Worm (Caenorhabditis elegans) whole organism, L2 larva: Measurements from ENCODE around the gene daf-31.
A peak's percentile ranks its signal among the peaks of the same experiment; 100 is the strongest.

ENCODE experiments used
- C34F6.9 ChIP-seq: fragments of 150-350 bp; optimal IDR thresholded peaks from 2 replicates; lab custom pipeline; 2014; ENCODE audit warnings: missing biosample characterization, missing genetic modification characterization
- Y55F3AM.14 ChIP-seq: fragments of 200-800 bp; sonication (Bioruptor generic); optimal IDR thresholded peaks from 2 replicates; lab custom pipeline; 2018; ENCODE audit warnings: mild to moderate bottlenecking, missing genetic modification characterization, missing compliant biosample characterization
- alr-1 ChIP-seq: fragments of 150-350 bp; optimal IDR thresholded peaks from 2 replicates; lab custom pipeline; 2014; ENCODE audit warnings: missing biosample characterization, missing genetic modification characterization
- aly-2 ChIP-seq: fragments of 150-350 bp; optimal IDR thresholded peaks from 2 replicates; lab custom pipeline; 2014; ENCODE audit warnings: missing biosample characterization, missing genetic modification characterization
- ama-1 ChIP-seq: fragments of 150-350 bp; optimal IDR thresholded peaks from 2 replicates; lab custom pipeline; 2018; ENCODE audit warnings: inconsistent platforms
- ceh-16 ChIP-seq: fragments of 150-350 bp; optimal IDR thresholded peaks from 2 replicates; lab custom pipeline; 2014; ENCODE audit warnings: missing biosample characterization, missing genetic modification characterization
- ceh-82 ChIP-seq: fragments of 150-350 bp; optimal IDR thresholded peaks from 2 replicates; lab custom pipeline; 2014; ENCODE audit warnings: missing biosample characterization, missing genetic modification characterization
- crh-2 ChIP-seq: sonication (generic microtip); optimal IDR thresholded peaks from 2 replicates; lab custom pipeline; 2017; ENCODE audit warnings: missing biosample characterization, missing genetic modification characterization
- egl-27 ChIP-seq: sonication (generic microtip); optimal IDR thresholded peaks from 3 replicates; lab custom pipeline; 2017; ENCODE audit warnings: missing biosample characterization, missing genetic modification reagents, missing genetic modification characterization
- elt-3 ChIP-seq: sonication (generic microtip); optimal IDR thresholded peaks from 2 replicates; lab custom pipeline; 2017; ENCODE audit warnings: missing biosample characterization, missing genetic modification characterization
- fos-1 ChIP-seq: fragments of 150-350 bp; optimal IDR thresholded peaks from 2 replicates; lab custom pipeline; 2014; ENCODE audit warnings: missing biosample characterization, missing genetic modification characterization
- gmeb-1 ChIP-seq: fragments of 150-350 bp; optimal IDR thresholded peaks from 2 replicates; lab custom pipeline; 2014; ENCODE audit warnings: missing biosample characterization, missing genetic modification characterization
- lin-13 ChIP-seq: fragments of 150-350 bp; optimal IDR thresholded peaks from 2 replicates; lab custom pipeline; 2014; ENCODE audit warnings: missing biosample characterization, missing genetic modification reagents, missing genetic modification characterization
- lsy-2 ChIP-seq, 2 experiments: fragments of 150-350 bp in 1 of 2; sonication (generic microtip) in 1 of 2; optimal IDR thresholded peaks; 2 replicates each; lab custom pipeline; 2014 to 2017; ENCODE audit warnings: missing biosample characterization in 2 of 2, missing genetic modification characterization in 2 of 2
- mab-5 ChIP-seq: fragments of 150-350 bp; optimal IDR thresholded peaks from 2 replicates; lab custom pipeline; 2014; ENCODE audit warnings: missing biosample characterization, missing genetic modification characterization
- nhr-10 ChIP-seq: sonication (generic microtip); optimal IDR thresholded peaks from 2 replicates; lab custom pipeline; 2017; ENCODE audit warnings: missing biosample characterization, missing genetic modification characterization
- nhr-129 ChIP-seq: fragments of 150-350 bp; optimal IDR thresholded peaks from 2 replicates; lab custom pipeline; 2014; ENCODE audit warnings: missing biosample characterization, missing genetic modification characterization
- nhr-21 ChIP-seq: fragments of 150-350 bp; optimal IDR thresholded peaks from 2 replicates; lab custom pipeline; 2014; ENCODE audit warnings: missing biosample characterization, missing genetic modification characterization
- nhr-23 ChIP-seq: fragments of 150-350 bp; optimal IDR thresholded peaks from 2 replicates; lab custom pipeline; 2014; ENCODE audit warnings: missing biosample characterization, missing genetic modification reagents, missing genetic modification characterization
- nhr-237 ChIP-seq: fragments of 150-350 bp; optimal IDR thresholded peaks from 2 replicates; lab custom pipeline; 2014; ENCODE audit warnings: missing biosample characterization, missing genetic modification characterization
- nhr-25 ChIP-seq: fragments of 150-350 bp; sonication (generic microtip); optimal IDR thresholded peaks from 3 replicates; lab custom pipeline; 2014; ENCODE audit warnings: missing biosample characterization, missing genetic modification characterization
- nhr-6 ChIP-seq: fragments of 150-350 bp; optimal IDR thresholded peaks from 2 replicates; lab custom pipeline; 2014; ENCODE audit warnings: missing biosample characterization, missing genetic modification characterization
- nhr-77 ChIP-seq: fragments of 150-350 bp; optimal IDR thresholded peaks from 2 replicates; lab custom pipeline; 2014; ENCODE audit warnings: missing biosample characterization, missing genetic modification characterization
- sem-4 ChIP-seq: fragments of 150-350 bp; optimal IDR thresholded peaks from 2 replicates; lab custom pipeline; 2014; ENCODE audit warnings: missing biosample characterization, missing genetic modification reagents, missing genetic modification characterization
- sma-3 ChIP-seq: sonication (generic microtip); optimal IDR thresholded peaks from 2 replicates; lab custom pipeline; 2016; ENCODE audit warnings: missing genetic modification reagents, missing genetic modification characterization, missing compliant biosample characterization
- sma-9 ChIP-seq, 2 experiments: fragments of 150-350 bp in 1 of 2; sonication (generic microtip) in 1 of 2; optimal IDR thresholded peaks; 2 replicates each; lab custom pipeline; 2014 to 2016; ENCODE audit warnings: missing genetic modification characterization in 2 of 2, mild to moderate bottlenecking in 1 of 2, missing biosample characterization in 1 of 2, missing compliant biosample characterization in 1 of 2, missing genetic modification reagents in 1 of 2, moderate library complexity in 1 of 2
- zag-1 ChIP-seq: fragments of 150-350 bp; optimal IDR thresholded peaks from 2 replicates; lab custom pipeline; 2014; ENCODE audit warnings: missing biosample characterization, missing genetic modification characterization

Gene daf-31

ce11 chrIV:8333988-8334863 lies 44.2 kb downstream of the daf-31 start, which contains the start of gene his-32:
Gene his-32, plus strand, starts transcription at chrIV:8334305.
- TF ChIP-seq nhr-21 (peak; percentile 37), sem-4 (peak; percentile 75), sma-9 (GFP tag; optimal IDR thresholded peaks at IDR 0.05; lab: Kevin White, UChicago) (peak; percentile 5), sma-9 (tag; optimal IDR thresholded peaks at IDR 0.05; lab: Kevin White, UChicago) (no peak), elt-3 (tag; lab: Kevin White, UChicago) (no peak), sma-3 (peak; percentile 55), C34F6.9 (tag; lab: Kevin White, UChicago) (peak; percentile 30), fos-1 (tag; lab: Kevin White, UChicago) (peak; percentile 21), nhr-23 (tag; lab: Kevin White, UChicago) (no peak), nhr-6 (tag; lab: Kevin White, UChicago) (peak; percentile 80), mab-5 (peak; percentile 66), nhr-25 (tag; lab: Kevin White, UChicago) (peak; percentile 95), nhr-129 (tag; lab: Kevin White, UChicago) (peak; percentile 68), ceh-82 (tag; lab: Kevin White, UChicago) (no peak), ceh-16 (tag; lab: Kevin White, UChicago) (peak; percentile 97), lin-13 (GFP tag; lab: Kevin White, UChicago) (peak; percentile 67)

ce11 chrIV:8339636-8340035 lies 49.6 kb downstream of the daf-31 start, which contains the start of gene lgc-6:
Gene lgc-6, plus strand, starts transcription at chrIV:8339936.
- TF ChIP-seq crh-2 (no peak), ama-1 (no peak), egl-27 (tag; lab: Kevin White, UChicago) (no peak), nhr-10 (tag; lab: Kevin White, UChicago) (no peak), nhr-237 (no peak), nhr-77 (tag; lab: Kevin White, UChicago) (no peak), alr-1 (tag; lab: Kevin White, UChicago) (no peak), Y55F3AM.14 (GFP tag; lab: Kevin White, UChicago) (no peak), aly-2 (tag; lab: Kevin White, UChicago) (no peak), zag-1 (tag; lab: Kevin White, UChicago) (no peak), gmeb-1 (tag; lab: Kevin White, UChicago) (no peak), lsy-2 (tag; optimal IDR thresholded peaks at IDR 0.05; lab: Kevin White, UChicago) (no peak)
